Worm (Caenorhabditis elegans): Measurements from ENCODE around the gene C45G9.11.

- TF ChIP-seq dao-5 (tag; optimal IDR thresholded peaks at IDR 0.05) (no peak), him-1 (tag; optimal IDR thresholded peaks at IDR 0.05) (no peak)
Observed at ce11 chrIII:5096741-5097140, 28.2 kb upstream of the C45G9.11 start.
